Worm (Caenorhabditis elegans) whole organism, L4 larva: ENCODE measurements around the gene nhr-31.
A peak's percentile ranks its signal among the peaks of the same experiment; 100 is the strongest.

Experiments
- F10B5.3 ChIP-seq: sonication (generic microtip); optimal IDR thresholded peaks from 2 replicates; lab custom pipeline; 2016; ENCODE audit warnings: mild to moderate bottlenecking, missing genetic modification characterization, missing compliant biosample characterization
- T20F7.1 ChIP-seq: fragments of 200-800 bp; sonication (Bioruptor generic); optimal IDR thresholded peaks from 2 replicates; lab custom pipeline; 2018; ENCODE audit warnings: mild to moderate bottlenecking, missing genetic modification characterization, missing compliant biosample characterization
- ZK337.2 ChIP-seq: fragments of 200-800 bp; sonication (Bioruptor generic); IDR thresholded peaks from 2 replicates; pipeline ENCODE4 v1.3.6; 2022; ENCODE audit warnings: missing genetic modification reagents, missing genetic modification characterization, missing compliant biosample characterization
- aha-1 ChIP-seq: fragments of 150-350 bp; peaks from one replicate; lab custom pipeline; 2014; ENCODE audit warnings: missing biosample characterization, missing genetic modification characterization
- arid-1 ChIP-seq: fragments of 200-800 bp; sonication (Bioruptor generic); conservative IDR thresholded peaks from 2 replicates; pipeline ENCODE4 v1.3.6; 2022; ENCODE audit warnings: missing genetic modification reagents, missing genetic modification characterization, missing compliant biosample characterization
- ceh-20 ChIP-seq: fragments of 200-800 bp; sonication (Bioruptor generic); IDR thresholded peaks from 2 replicates; pipeline ENCODE4 v1.3.6; 2022; ENCODE audit warnings: missing genetic modification reagents, missing genetic modification characterization, missing compliant biosample characterization
- ceh-44 ChIP-seq: fragments of 200-800 bp; sonication (Bioruptor generic); IDR thresholded peaks from 2 replicates; pipeline ENCODE4 v1.3.6; 2022; ENCODE audit warnings: missing genetic modification reagents, missing genetic modification characterization, missing compliant biosample characterization
- cey-2 ChIP-seq: sonication (generic microtip); optimal IDR thresholded peaks from 3 replicates; lab custom pipeline; 2017; ENCODE audit warnings: missing genetic modification characterization, mild to moderate bottlenecking, missing compliant biosample characterization, antibody characterized with exemption, borderline replicate concordance; ENCODE audit not compliant: insufficient read depth
- hlh-11 ChIP-seq: fragments of 200-800 bp; sonication (Bioruptor generic); optimal IDR thresholded peaks from 2 replicates; lab custom pipeline; 2018; ENCODE audit warnings: mild to moderate bottlenecking, missing genetic modification characterization, missing compliant biosample characterization
- hlh-30 ChIP-seq: sonication (generic microtip); optimal IDR thresholded peaks from 2 replicates; lab custom pipeline; 2017; ENCODE audit warnings: antibody characterized with exemption, mild to moderate bottlenecking, missing genetic modification characterization, missing compliant biosample characterization; ENCODE audit not compliant: insufficient read depth
- hmg-1.1 ChIP-seq: fragments of 200-800 bp; sonication (Bioruptor generic); IDR thresholded peaks from 2 replicates; pipeline ENCODE4 v1.3.6; 2022; ENCODE audit warnings: missing genetic modification reagents, missing genetic modification characterization, missing compliant biosample characterization
- jun-1 ChIP-seq: fragments of 150-350 bp; optimal IDR thresholded peaks from 2 replicates; lab custom pipeline; 2014; ENCODE audit warnings: missing biosample characterization, missing genetic modification reagents, missing genetic modification characterization
- lim-7 ChIP-seq: fragments of 200-800 bp; sonication (Bioruptor generic); IDR thresholded peaks from 2 replicates; pipeline ENCODE4 v1.3.6; 2022; ENCODE audit warnings: missing genetic modification characterization, missing compliant biosample characterization
- lin-15B ChIP-seq: fragments of 150-350 bp; sonication (generic microtip); optimal IDR thresholded peaks from 3 replicates; lab custom pipeline; 2014; ENCODE audit warnings: missing biosample characterization, missing genetic modification characterization
- lin-38 ChIP-seq: fragments of 200-800 bp; sonication (Bioruptor generic); IDR thresholded peaks from 2 replicates; pipeline ENCODE4 v1.3.6; 2022; ENCODE audit warnings: missing genetic modification reagents, missing genetic modification characterization, missing compliant biosample characterization
- lsy-2 ChIP-seq, 2 experiments: fragments of 150-350 bp in 1 of 2; sonication (generic microtip) in 1 of 2; optimal IDR thresholded peaks; 2 replicates each; lab custom pipeline; 2014 to 2017; ENCODE audit warnings: missing biosample characterization in 2 of 2, missing genetic modification characterization in 2 of 2
- madf-5 ChIP-seq, 2 experiments: fragments of 200-800 bp; sonication (Bioruptor generic); IDR thresholded peaks; 2 replicates each; pipeline ENCODE4 v1.3.6; 2022; ENCODE audit warnings: missing compliant biosample characterization in 2 of 2, missing genetic modification characterization in 2 of 2
- mdl-1 ChIP-seq, 2 experiments: fragments of 150-350 bp in 1 of 2; sonication (generic microtip) in 1 of 2; optimal IDR thresholded peaks; 2 replicates each; lab custom pipeline; 2014 to 2017; ENCODE audit warnings: missing biosample characterization in 2 of 2, missing genetic modification characterization in 2 of 2
- mep-1 ChIP-seq: fragments of 150-350 bp; sonication (generic microtip); optimal IDR thresholded peaks from 3 replicates; lab custom pipeline; 2014; ENCODE audit warnings: missing biosample characterization, missing genetic modification characterization
- mes-2 ChIP-seq: sonication (generic microtip); optimal IDR thresholded peaks from 2 replicates; lab custom pipeline; 2016; ENCODE audit warnings: missing genotype, mild to moderate bottlenecking, missing genetic modification characterization, missing compliant biosample characterization; ENCODE audit not compliant: poor library complexity, severe bottlenecking
- mxl-3 ChIP-seq: fragments of 200-800 bp; sonication (Bioruptor generic); optimal IDR thresholded peaks from 2 replicates; lab custom pipeline; 2018; ENCODE audit warnings: mild to moderate bottlenecking, missing genetic modification characterization, missing compliant biosample characterization
- nhr-28 ChIP-seq: fragments of 150-350 bp; optimal IDR thresholded peaks from 2 replicates; lab custom pipeline; 2014; ENCODE audit warnings: missing biosample characterization, missing genetic modification characterization
- nhr-6 ChIP-seq: fragments of 150-350 bp; optimal IDR thresholded peaks from 2 replicates; lab custom pipeline; 2014; ENCODE audit warnings: missing biosample characterization, missing genetic modification characterization
- rbr-2 ChIP-seq: sonication (generic microtip); optimal IDR thresholded peaks from 2 replicates; lab custom pipeline; 2016; ENCODE audit warnings: missing genotype, missing genetic modification characterization, missing compliant biosample characterization
- skn-1 ChIP-seq: fragments of 150-350 bp; optimal IDR thresholded peaks from 2 replicates; lab custom pipeline; 2014; ENCODE audit warnings: missing biosample characterization, missing genetic modification characterization
- spr-3 ChIP-seq: fragments of 200-800 bp; sonication (Bioruptor generic); optimal IDR thresholded peaks from 2 replicates; lab custom pipeline; 2018; ENCODE audit warnings: mild to moderate bottlenecking, missing genetic modification characterization, missing compliant biosample characterization
- tra-1 ChIP-seq: fragments of 200-800 bp; sonication (Bioruptor generic); IDR thresholded peaks from 2 replicates; pipeline ENCODE4 v1.3.6; 2022; ENCODE audit warnings: missing genetic modification reagents, missing genetic modification characterization, missing compliant biosample characterization
- unc-130 ChIP-seq: sonication (generic microtip); optimal IDR thresholded peaks from 2 replicates; lab custom pipeline; 2016; ENCODE audit warnings: missing genetic modification reagents, missing genetic modification characterization, missing compliant biosample characterization
- unc-39 ChIP-seq: sonication (generic microtip); optimal IDR thresholded peaks from 2 replicates; lab custom pipeline; 2017; ENCODE audit warnings: missing biosample characterization, missing genetic modification characterization
- unc-62 ChIP-seq, 3 experiments: fragments of 150-350 bp in 1 of 3; sonication (generic microtip); optimal IDR thresholded peaks in 2 of 3; peaks in 1 of 3; 1 replicate in 1 of 3; 2 replicates in 2 of 3; lab custom pipeline; 2014 to 2017; ENCODE audit warnings: missing biosample characterization in 3 of 3, missing genetic modification characterization in 3 of 3, missing genetic modification reagents in 3 of 3, missing genotype in 1 of 3
- vab-7 ChIP-seq: fragments of 200-800 bp; sonication (Bioruptor generic); IDR thresholded peaks from 2 replicates; pipeline ENCODE4 v1.3.6; 2022; ENCODE audit warnings: missing genetic modification reagents, missing genetic modification characterization, missing compliant biosample characterization
- zfp-3 ChIP-seq: fragments of 200-800 bp; sonication (Bioruptor generic); conservative IDR thresholded peaks from 2 replicates; pipeline ENCODE4 v1.3.6; 2022; ENCODE audit warnings: missing genetic modification reagents, missing genetic modification characterization, missing compliant biosample characterization
- ztf-11 ChIP-seq: fragments of 150-350 bp; optimal IDR thresholded peaks from 2 replicates; lab custom pipeline; 2014; ENCODE audit warnings: missing biosample characterization, missing genetic modification characterization

The nhr-31 gene

ce11 chrIV:8015726-8016312 is 13.5 kb downstream of the nhr-31 start, which contains the start of gene C26B2.7 (continued):
- TF ChIP-seq zfp-3 (GFP tag; lab: Robert Waterston, UW): peak; percentile 71; the same call in 1 of the 2 replicates
- TF ChIP-seq rbr-2 (tag; lab: Kevin White, UChicago): peak; percentile 67
- peak; percentile 72; the same call in 1 of the 2 replicates for TF ChIP-seq ceh-20 (GFP tag; lab: Robert Waterston, UW)
- peak; percentile 88 for TF ChIP-seq ZK337.2
- peak; percentile 34 for TF ChIP-seq nhr-6 (tag; lab: Kevin White, UChicago)
- TF ChIP-seq mep-1 (tag; lab: Kevin White, UChicago): peak; percentile 78
- TF ChIP-seq vab-7 (GFP tag; lab: Robert Waterston, UW): peak; percentile 85
- TF ChIP-seq tra-1 (GFP tag; lab: Robert Waterston, UW): 0 out of 2 replicates have a peak, but pooled peaks have one; percentile 53
- TF ChIP-seq lin-38: peak; percentile 80
- peak; percentile 59 to 63 for TF ChIP-seq lsy-2 (tag; optimal IDR thresholded peaks at IDR 0.05; lab: Kevin White, UChicago)
- TF ChIP-seq T20F7.1 (GFP tag; lab: Kevin White, UChicago): peak; percentile 94
- TF ChIP-seq hlh-11: peak; percentile 29
- peak; percentile 82 for TF ChIP-seq unc-130 (GFP tag; lab: Kevin White, UChicago)
- peak; percentile 96 for TF ChIP-seq mes-2 (tag; lab: Kevin White, UChicago)
- TF ChIP-seq, all 104 proteins: peak for 45; not testable (repeated sequence) for 59

DNA sequence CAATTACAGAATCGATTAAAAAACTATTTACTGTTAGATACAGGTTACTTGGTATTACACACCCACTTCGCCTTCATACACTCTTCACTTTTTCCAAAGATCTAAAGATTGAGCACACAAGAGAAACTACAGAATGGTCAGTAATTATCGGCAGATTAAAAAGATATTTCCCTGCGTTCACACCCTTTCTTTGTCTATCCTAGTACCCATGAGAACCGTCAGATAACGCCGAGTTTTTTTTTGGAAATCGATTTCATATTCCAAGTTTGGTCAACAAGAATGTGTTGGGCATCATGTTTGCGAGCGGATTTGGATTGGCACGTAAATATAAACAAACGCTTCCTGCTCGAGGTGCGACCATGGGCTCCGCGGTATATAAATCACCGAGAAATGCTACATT is 15.5 kb downstream of the nhr-31 start, which contains the start of gene C26B2.8:
C26B2.8 (plus strand) TSS at position 301 of the 400 bp plus-strand sequence.
- TF ChIP-seq F10B5.3 (no peak), lin-15B (tag; lab: Kevin White, UChicago) (no peak), aha-1 (tag; lab: Kevin White, UChicago) (peak; percentile 64)

DNA sequence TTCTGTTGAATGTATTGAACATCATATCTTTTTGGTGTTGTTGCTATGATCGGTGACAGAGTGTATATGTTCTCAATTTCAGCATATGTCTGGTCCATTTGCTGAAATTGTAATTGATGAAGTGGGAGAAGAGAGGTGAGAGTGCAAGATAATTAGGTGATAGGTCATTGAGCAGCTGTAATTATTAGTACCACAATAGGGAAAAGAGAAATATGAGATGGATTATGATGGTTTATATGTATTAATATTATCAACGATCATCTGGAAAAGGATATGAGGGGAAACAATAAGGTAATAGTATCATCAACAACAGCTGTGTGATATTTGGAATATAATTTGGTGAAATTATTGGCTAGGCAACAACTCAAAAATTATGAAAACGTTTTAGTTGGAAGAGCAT is 17.0 kb downstream of the nhr-31 start, which contains the start of gene Y42H9B.3:
Y42H9B.3 (minus strand) TSS at position 101 of the 400 bp plus-strand sequence.
- TF ChIP-seq ztf-11 (tag; lab: Kevin White, UChicago): no peak

- TF ChIP-seq cey-2 (tag; lab: Kevin White, UChicago) (no peak), ceh-44 (GFP tag; lab: Robert Waterston, UW) (no peak), unc-39 (tag; lab: Kevin White, UChicago) (no peak), lim-7 (GFP tag; lab: Robert Waterston, UW) (no peak), hmg-1.1 (no peak), unc-130 (GFP tag; lab: Kevin White, UChicago) (peak; percentile 7), jun-1 (no peak), nhr-6 (tag; lab: Kevin White, UChicago) (no peak), lin-38 (peak; percentile 23; the same call in 1 of the 2 replicates), arid-1 (GFP tag; lab: Robert Waterston, UW) (no peak), lsy-2 (tag; optimal IDR thresholded peaks at IDR 0.05; lab: Kevin White, UChicago) (peak in 1 of 2 experiments; percentile 42)
These were observed 18.8 kb downstream of the nhr-31 start for ce11 chrIV:8010521-8010920.

DNA sequence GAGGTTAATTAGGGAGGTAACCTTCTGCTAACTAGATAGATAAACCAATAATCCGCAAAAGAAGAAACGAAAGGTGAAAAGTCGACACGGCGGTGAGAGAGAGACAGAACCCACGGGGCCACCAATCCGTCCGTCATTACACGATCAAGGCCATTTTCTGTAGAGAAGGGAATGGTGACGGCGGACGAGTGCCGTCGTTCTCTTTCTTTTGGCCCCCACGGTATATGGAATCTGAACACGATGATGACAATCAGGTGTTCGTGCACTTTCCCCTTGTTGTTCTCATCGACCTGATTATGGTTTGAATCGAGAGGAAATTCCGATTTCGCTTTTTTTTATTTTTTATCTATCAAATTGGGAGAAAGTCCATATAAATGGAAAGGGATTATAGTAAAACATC is 19.9 kb downstream of the nhr-31 start:
- TF ChIP-seq madf-5 (GFP tag; IDR thresholded peaks at IDR 0.05; lab: Robert Waterston, UW) (0 out of 4 replicates have a peak, but pooled peaks of 1 of the 2 experiments have one; percentile 4), aha-1 (tag; lab: Kevin White, UChicago) (peak; percentile 88), skn-1 (no peak), unc-62 (GFP tag; optimal IDR thresholded peaks at IDR 0.05 in 1 of 2; lab: Kevin White, UChicago) (peak in 1 of 2 experiments; percentile 47), unc-62 (tag; optimal IDR thresholded peaks at IDR 0.05; lab: Kevin White, UChicago) (no peak), hlh-30 (tag; lab: Kevin White, UChicago) (no peak), spr-3 (GFP tag; lab: Kevin White, UChicago) (no peak), nhr-28 (no peak), mdl-1 (tag; optimal IDR thresholded peaks at IDR 0.05; lab: Kevin White, UChicago) (peak in 1 of 2 experiments; percentile 14), mxl-3 (GFP tag; lab: Kevin White, UChicago) (peak; percentile 49)
